Worm (Caenorhabditis elegans) whole organism, midembryonic: Measurements from ENCODE around the gene copz-1.

ENCODE experiments used
- flt-1 ChIP-seq: fragments of 200-800 bp; sonication (Bioruptor generic); IDR thresholded peaks from 2 replicates; pipeline ENCODE4 v1.3.6; 2022; ENCODE audit warnings: missing genetic modification characterization, missing compliant biosample characterization
- med-1 ChIP-seq: sonication (generic microtip); optimal IDR thresholded peaks from 2 replicates; lab custom pipeline; 2017; ENCODE audit warnings: missing genetic modification characterization, mild to moderate bottlenecking, missing compliant biosample characterization, antibody characterized with exemption, missing genetic modification reagents; ENCODE audit not compliant: insufficient read depth

DNA sequence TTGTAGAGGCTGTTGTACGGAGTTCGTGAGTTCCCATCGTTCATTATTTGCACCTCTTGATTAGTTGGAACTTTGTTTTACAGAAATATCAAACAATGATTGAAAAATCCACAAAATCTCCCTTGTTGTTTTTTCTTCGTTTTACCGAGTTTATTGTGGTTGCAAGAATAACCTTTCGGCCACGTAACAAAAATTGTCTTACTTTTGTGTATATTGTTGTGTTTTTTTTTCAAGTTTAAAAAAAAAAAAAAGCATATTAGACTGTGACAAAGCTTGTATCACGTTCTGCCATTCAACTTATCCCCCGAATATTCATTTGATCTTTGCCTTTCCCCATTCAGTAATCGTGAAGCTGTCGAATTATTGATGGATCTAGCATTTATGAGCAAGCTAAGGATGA, 44.5 kb downstream of the copz-1 start, which contains the start of gene F44F4.10:
- TF ChIP-seq flt-1 (GFP tag; lab: Robert Waterston, UW), result no peak
- no peak for TF ChIP-seq med-1 (GFP tag; lab: Kevin White, UChicago)
